Worm (Caenorhabditis elegans) whole organism, L4 larva: ENCODE data around the gene mogs-1.
A peak's percentile ranks its signal among the peaks of the same experiment; 100 is the strongest.

Experiments
- D1046.2 ChIP-seq: fragments of 200-800 bp; sonication (Bioruptor generic); IDR thresholded peaks from 2 replicates; pipeline ENCODE4 v1.3.6; 2022; ENCODE audit warnings: missing genetic modification characterization, missing compliant biosample characterization
- F44E2.7 ChIP-seq: fragments of 200-800 bp; sonication (Bioruptor generic); IDR thresholded peaks from 2 replicates; pipeline ENCODE4 v2.1.2; 2022; ENCODE audit warnings: missing genetic modification characterization, missing compliant biosample characterization
- T26A8.4 ChIP-seq: fragments of 200-800 bp; sonication (Bioruptor generic); IDR thresholded peaks from 2 replicates; pipeline ENCODE4 v1.3.6; 2022; ENCODE audit warnings: missing genetic modification characterization, missing compliant biosample characterization
- Y105C5A.15 ChIP-seq: fragments of 200-800 bp; sonication (Bioruptor generic); IDR thresholded peaks from 2 replicates; pipeline ENCODE4 v1.3.6; 2022; ENCODE audit warnings: missing genetic modification characterization, missing compliant biosample characterization
- Y5F2A.4 ChIP-seq: fragments of 200-800 bp; sonication (Bioruptor generic); optimal IDR thresholded peaks from 2 replicates; lab custom pipeline; 2018; ENCODE audit warnings: mild to moderate bottlenecking, missing genetic modification characterization, missing compliant biosample characterization
- Y75B8A.6 ChIP-seq: fragments of 200-800 bp; sonication (Bioruptor generic); IDR thresholded peaks from 2 replicates; pipeline ENCODE4 v1.3.6; 2022; ENCODE audit warnings: missing genetic modification reagents, missing genetic modification characterization, missing compliant biosample characterization
- ceh-20 ChIP-seq: fragments of 200-800 bp; sonication (Bioruptor generic); IDR thresholded peaks from 2 replicates; pipeline ENCODE4 v1.3.6; 2022; ENCODE audit warnings: missing genetic modification reagents, missing genetic modification characterization, missing compliant biosample characterization
- ceh-32 ChIP-seq: sonication (generic microtip); optimal IDR thresholded peaks from 2 replicates; lab custom pipeline; 2016; ENCODE audit warnings: mild to moderate bottlenecking, missing genetic modification characterization, missing compliant biosample characterization; ENCODE audit not compliant: poor library complexity
- ceh-44 ChIP-seq: fragments of 200-800 bp; sonication (Bioruptor generic); IDR thresholded peaks from 2 replicates; pipeline ENCODE4 v1.3.6; 2022; ENCODE audit warnings: missing genetic modification reagents, missing genetic modification characterization, missing compliant biosample characterization
- ceh-62 ChIP-seq: sonication (generic microtip); optimal IDR thresholded peaks from 2 replicates; lab custom pipeline; 2017; ENCODE audit warnings: missing biosample characterization, missing genetic modification characterization
- cey-2 ChIP-seq: sonication (generic microtip); optimal IDR thresholded peaks from 3 replicates; lab custom pipeline; 2017; ENCODE audit warnings: missing genetic modification characterization, mild to moderate bottlenecking, missing compliant biosample characterization, antibody characterized with exemption, borderline replicate concordance; ENCODE audit not compliant: insufficient read depth
- dmd-8 ChIP-seq: fragments of 200-800 bp; sonication (Bioruptor generic); IDR thresholded peaks from 2 replicates; pipeline ENCODE4 v1.3.6; 2022; ENCODE audit warnings: missing genetic modification characterization, missing compliant biosample characterization
- dmd-9 ChIP-seq: fragments of 200-800 bp; sonication (Bioruptor generic); IDR thresholded peaks from 2 replicates; pipeline ENCODE4 v1.3.6; 2022; ENCODE audit warnings: missing genetic modification reagents, missing genetic modification characterization, missing compliant biosample characterization
- dpl-1 ChIP-seq: fragments of 150-350 bp; optimal IDR thresholded peaks from 2 replicates; lab custom pipeline; 2014; ENCODE audit warnings: missing biosample characterization, missing genetic modification reagents, missing genetic modification characterization
- duxl-1 ChIP-seq: sonication (generic microtip); optimal IDR thresholded peaks from 2 replicates; lab custom pipeline; 2016; ENCODE audit warnings: mild to moderate bottlenecking, missing genetic modification characterization, moderate library complexity, missing compliant biosample characterization; ENCODE audit not compliant: poor library complexity
- egl-27 ChIP-seq: sonication (generic microtip); optimal IDR thresholded peaks from 3 replicates; lab custom pipeline; 2017; ENCODE audit warnings: missing biosample characterization, missing genetic modification reagents, missing genetic modification characterization
- fkh-10 ChIP-seq: fragments of 150-350 bp; optimal IDR thresholded peaks from 2 replicates; lab custom pipeline; 2014; ENCODE audit warnings: missing biosample characterization, missing genetic modification reagents, missing genetic modification characterization
- gei-8 ChIP-seq: fragments of 200-800 bp; sonication (Bioruptor generic); optimal IDR thresholded peaks from 2 replicates; lab custom pipeline; 2018; ENCODE audit warnings: mild to moderate bottlenecking, missing genetic modification characterization, missing compliant biosample characterization
- hlh-11 ChIP-seq: fragments of 200-800 bp; sonication (Bioruptor generic); optimal IDR thresholded peaks from 2 replicates; lab custom pipeline; 2018; ENCODE audit warnings: mild to moderate bottlenecking, missing genetic modification characterization, missing compliant biosample characterization
- hlh-30 ChIP-seq: sonication (generic microtip); optimal IDR thresholded peaks from 2 replicates; lab custom pipeline; 2017; ENCODE audit warnings: antibody characterized with exemption, mild to moderate bottlenecking, missing genetic modification characterization, missing compliant biosample characterization; ENCODE audit not compliant: insufficient read depth
- hmg-1.1 ChIP-seq: fragments of 200-800 bp; sonication (Bioruptor generic); IDR thresholded peaks from 2 replicates; pipeline ENCODE4 v1.3.6; 2022; ENCODE audit warnings: missing genetic modification reagents, missing genetic modification characterization, missing compliant biosample characterization
- lim-7 ChIP-seq: fragments of 200-800 bp; sonication (Bioruptor generic); IDR thresholded peaks from 2 replicates; pipeline ENCODE4 v1.3.6; 2022; ENCODE audit warnings: missing genetic modification characterization, missing compliant biosample characterization
- lin-1 ChIP-seq: fragments of 200-800 bp; sonication (Bioruptor generic); IDR thresholded peaks from 2 replicates; pipeline ENCODE4 v1.3.6; 2022; ENCODE audit warnings: missing genetic modification reagents, missing genetic modification characterization, missing compliant biosample characterization
- lin-13 ChIP-seq: fragments of 150-350 bp; optimal IDR thresholded peaks from 2 replicates; lab custom pipeline; 2014; ENCODE audit warnings: missing biosample characterization, missing genetic modification reagents, missing genetic modification characterization
- lin-15B ChIP-seq: fragments of 150-350 bp; sonication (generic microtip); optimal IDR thresholded peaks from 3 replicates; lab custom pipeline; 2014; ENCODE audit warnings: missing biosample characterization, missing genetic modification characterization
- lin-39 ChIP-seq: fragments of 150-350 bp; optimal IDR thresholded peaks from 2 replicates; lab custom pipeline; 2014; ENCODE audit warnings: missing biosample characterization, missing genetic modification reagents, missing genetic modification characterization
- madf-5 ChIP-seq, 2 experiments: fragments of 200-800 bp; sonication (Bioruptor generic); IDR thresholded peaks; 2 replicates each; pipeline ENCODE4 v1.3.6; 2022; ENCODE audit warnings: missing compliant biosample characterization in 2 of 2, missing genetic modification characterization in 2 of 2
- mdl-1 ChIP-seq, 2 experiments: fragments of 150-350 bp in 1 of 2; sonication (generic microtip) in 1 of 2; optimal IDR thresholded peaks; 2 replicates each; lab custom pipeline; 2014 to 2017; ENCODE audit warnings: missing biosample characterization in 2 of 2, missing genetic modification characterization in 2 of 2
- mes-2 ChIP-seq: sonication (generic microtip); optimal IDR thresholded peaks from 2 replicates; lab custom pipeline; 2016; ENCODE audit warnings: missing genotype, mild to moderate bottlenecking, missing genetic modification characterization, missing compliant biosample characterization; ENCODE audit not compliant: poor library complexity, severe bottlenecking
- mxl-2 ChIP-seq: fragments of 200-800 bp; sonication (Bioruptor generic); conservative IDR thresholded peaks from 2 replicates; pipeline ENCODE4 v1.3.6; 2022; ENCODE audit warnings: missing genetic modification reagents, missing genetic modification characterization, missing compliant biosample characterization
- nhr-10 ChIP-seq: fragments of 150-350 bp; optimal IDR thresholded peaks from 2 replicates; lab custom pipeline; 2014; ENCODE audit warnings: missing biosample characterization, missing genetic modification characterization
- nhr-111 ChIP-seq: fragments of 200-800 bp; sonication (Bioruptor generic); optimal IDR thresholded peaks from 2 replicates; lab custom pipeline; 2018; ENCODE audit warnings: mild to moderate bottlenecking, missing genetic modification characterization, missing compliant biosample characterization
- nhr-237 ChIP-seq: sonication (generic microtip); optimal IDR thresholded peaks from 2 replicates; lab custom pipeline; 2017; ENCODE audit warnings: missing biosample characterization, missing genetic modification characterization
- nhr-28 ChIP-seq: fragments of 150-350 bp; optimal IDR thresholded peaks from 2 replicates; lab custom pipeline; 2014; ENCODE audit warnings: missing biosample characterization, missing genetic modification characterization
- nhr-41 ChIP-seq: fragments of 200-800 bp; sonication (Bioruptor generic); IDR thresholded peaks from 2 replicates; pipeline ENCODE4 v1.3.6; 2022; ENCODE audit warnings: missing genetic modification reagents, missing genetic modification characterization, missing compliant biosample characterization
- nhr-76 ChIP-seq: fragments of 150-350 bp; optimal IDR thresholded peaks from 2 replicates; lab custom pipeline; 2014; ENCODE audit warnings: missing biosample characterization, missing genetic modification characterization
- pha-4 ChIP-seq, 2 experiments: fragments of 150-350 bp in 1 of 2; fragments of 200-800 bp in 1 of 2; sonication (Bioruptor generic) in 1 of 2; IDR thresholded peaks in 1 of 2; optimal IDR thresholded peaks in 1 of 2; 2 replicates each; pipeline versions ENCODE4 v1.3.6 to Lab custom; 2014 to 2022; ENCODE audit warnings: missing genetic modification characterization in 2 of 2, missing genetic modification reagents in 2 of 2, missing biosample characterization in 1 of 2, missing compliant biosample characterization in 1 of 2
- saeg-2 ChIP-seq: fragments of 200-800 bp; sonication (Bioruptor generic); IDR thresholded peaks from 2 replicates; pipeline ENCODE4 v1.3.6; 2022; ENCODE audit warnings: missing genetic modification reagents, missing genetic modification characterization, missing compliant biosample characterization
- set-16 ChIP-seq: fragments of 200-800 bp; sonication (Bioruptor generic); IDR thresholded peaks from 2 replicates; pipeline ENCODE4 v1.3.6; 2022; ENCODE audit warnings: missing genetic modification reagents, missing genetic modification characterization, missing compliant biosample characterization
- snpc-1.2 ChIP-seq: fragments of 200-800 bp; sonication (Bioruptor generic); IDR thresholded peaks from 2 replicates; pipeline ENCODE4 v1.3.6; 2022; ENCODE audit warnings: missing genetic modification reagents, missing genetic modification characterization, missing compliant biosample characterization
- snpc-4 ChIP-seq: fragments of 150-350 bp; optimal IDR thresholded peaks from 2 replicates; lab custom pipeline; 2014; ENCODE audit warnings: missing biosample characterization, missing genetic modification characterization
- tra-1 ChIP-seq: fragments of 200-800 bp; sonication (Bioruptor generic); IDR thresholded peaks from 2 replicates; pipeline ENCODE4 v1.3.6; 2022; ENCODE audit warnings: missing genetic modification reagents, missing genetic modification characterization, missing compliant biosample characterization
- vab-7 ChIP-seq: fragments of 200-800 bp; sonication (Bioruptor generic); IDR thresholded peaks from 2 replicates; pipeline ENCODE4 v1.3.6; 2022; ENCODE audit warnings: missing genetic modification reagents, missing genetic modification characterization, missing compliant biosample characterization
- zfp-2 ChIP-seq: sonication (generic microtip); optimal IDR thresholded peaks from 2 replicates; lab custom pipeline; 2016; ENCODE audit warnings: mild to moderate bottlenecking, missing genetic modification characterization, missing compliant biosample characterization
- zfp-3 ChIP-seq: fragments of 200-800 bp; sonication (Bioruptor generic); conservative IDR thresholded peaks from 2 replicates; pipeline ENCODE4 v1.3.6; 2022; ENCODE audit warnings: missing genetic modification reagents, missing genetic modification characterization, missing compliant biosample characterization
- zip-2 ChIP-seq: fragments of 150-350 bp; optimal IDR thresholded peaks from 2 replicates; lab custom pipeline; 2014; ENCODE audit warnings: missing biosample characterization, missing genetic modification characterization
- ztf-11 ChIP-seq: fragments of 150-350 bp; optimal IDR thresholded peaks from 2 replicates; lab custom pipeline; 2014; ENCODE audit warnings: missing biosample characterization, missing genetic modification characterization
- ztf-7 ChIP-seq: fragments of 150-350 bp; optimal IDR thresholded peaks from 2 replicates; lab custom pipeline; 2014; ENCODE audit warnings: missing biosample characterization, missing genetic modification characterization

mogs-1 gene

ce11 chrIV:11027560-11027959 lies 5.8 kb upstream of the mogs-1 start (continued):
- no peak for TF ChIP-seq nhr-10 (tag; lab: Kevin White, UChicago)
- TF ChIP-seq fkh-10 (GFP tag; lab: Kevin White, UChicago) = peak; percentile 12

- TF ChIP-seq Y105C5A.15 (GFP tag; lab: Robert Waterston, UW) (no peak), lin-13 (GFP tag; lab: Kevin White, UChicago) (no peak), F44E2.7 (GFP tag; lab: Robert Waterston, UW) (no peak), lin-15B (no peak), pha-4 (GFP tag; IDR thresholded peaks at IDR 0.05; lab: Robert Waterston, UW) (no peak), pha-4 (tag; optimal IDR thresholded peaks at IDR 0.05; lab: Kevin White, UChicago) (peak; percentile 10), T26A8.4 (GFP tag; lab: Robert Waterston, UW) (peak; percentile 12; the same call in 1 of the 2 replicates), dmd-9 (no peak), ztf-7 (tag; lab: Kevin White, UChicago) (no peak), ceh-32 (tag; lab: Kevin White, UChicago) (no peak), mxl-2 (GFP tag; lab: Robert Waterston, UW) (no peak), ztf-11 (tag; lab: Kevin White, UChicago) (no peak), saeg-2 (no peak), Y75B8A.6 (GFP tag; lab: Robert Waterston, UW) (no peak), cey-2 (no peak), gei-8 (GFP tag; lab: Kevin White, UChicago) (no peak), lin-1 (GFP tag; lab: Robert Waterston, UW) (no peak), madf-5 (GFP tag; IDR thresholded peaks at IDR 0.05; lab: Robert Waterston, UW) (no peak), lim-7 (peak; percentile 52; the same call in 1 of the 2 replicates), mdl-1 (tag; optimal IDR thresholded peaks at IDR 0.05; lab: Kevin White, UChicago) (no peak), mes-2 (tag; lab: Kevin White, UChicago) (peak; percentile 15), nhr-10 (tag; lab: Kevin White, UChicago) (no peak), duxl-1 (tag; lab: Kevin White, UChicago) (no peak), snpc-1.2 (no peak), set-16 (GFP tag; lab: Robert Waterston, UW) (no peak), nhr-237 (tag; lab: Kevin White, UChicago) (no peak), tra-1 (GFP tag; lab: Robert Waterston, UW) (peak; percentile 29; the same call in 1 of the 2 replicates), zip-2 (tag; lab: Kevin White, UChicago) (no peak), nhr-76 (tag; lab: Kevin White, UChicago) (no peak), dmd-8 (GFP tag; lab: Robert Waterston, UW) (no peak), D1046.2 (no peak), ceh-62 (tag; lab: Kevin White, UChicago) (no peak), zfp-3 (GFP tag; lab: Robert Waterston, UW) (no peak), zfp-2 (no peak), hlh-30 (tag; lab: Kevin White, UChicago) (no peak), hlh-11 (tag; lab: Kevin White, UChicago) (peak; percentile 19), hmg-1.1 (GFP tag; lab: Robert Waterston, UW) (peak; percentile 14; the same call in 1 of the 2 replicates), nhr-28 (tag; lab: Kevin White, UChicago) (peak; percentile 18), snpc-4 (tag; lab: Kevin White, UChicago) (no peak), fkh-10 (GFP tag; lab: Kevin White, UChicago) (peak; percentile 32), Y5F2A.4 (no peak), nhr-111 (GFP tag; lab: Kevin White, UChicago) (peak; percentile 19), ceh-44 (no peak), egl-27 (no peak), ceh-20 (GFP tag; lab: Robert Waterston, UW) (peak; percentile 7; the same call in 1 of the 2 replicates), lin-39 (no peak), nhr-41 (GFP tag; lab: Robert Waterston, UW) (no peak), vab-7 (no peak), dpl-1 (peak; percentile 23)
These were observed 4.9 kb upstream of the mogs-1 start for ce11 chrIV:11026648-11027047.
